Worm (Caenorhabditis elegans) whole organism, L4 larva: ENCODE measurements around the gene rgs-1.
A peak's percentile ranks its signal among the peaks of the same experiment; 100 is the strongest.

Experiments used
- arid-1 ChIP-seq: fragments of 200-800 bp; sonication (Bioruptor generic); conservative IDR thresholded peaks from 2 replicates; pipeline ENCODE4 v1.3.6; 2022; ENCODE audit warnings: missing genetic modification reagents, missing genetic modification characterization, missing compliant biosample characterization
- ceh-82 ChIP-seq: sonication (generic microtip); optimal IDR thresholded peaks from 2 replicates; lab custom pipeline; 2017; ENCODE audit warnings: missing biosample characterization, missing genetic modification characterization
- hlh-11 ChIP-seq: fragments of 200-800 bp; sonication (Bioruptor generic); optimal IDR thresholded peaks from 2 replicates; lab custom pipeline; 2018; ENCODE audit warnings: mild to moderate bottlenecking, missing genetic modification characterization, missing compliant biosample characterization
- madf-9 ChIP-seq: fragments of 200-800 bp; sonication (Bioruptor generic); conservative IDR thresholded peaks from 2 replicates; pipeline ENCODE4 v1.3.6; 2022; ENCODE audit warnings: missing genetic modification reagents, missing genetic modification characterization, missing compliant biosample characterization
- nhr-48 ChIP-seq: sonication (generic microtip); optimal IDR thresholded peaks from 2 replicates; lab custom pipeline; 2016; ENCODE audit warnings: mild to moderate bottlenecking, missing genetic modification characterization, missing compliant biosample characterization
- pha-4 ChIP-seq, 2 experiments: fragments of 150-350 bp in 1 of 2; fragments of 200-800 bp in 1 of 2; sonication (Bioruptor generic) in 1 of 2; IDR thresholded peaks in 1 of 2; optimal IDR thresholded peaks in 1 of 2; 2 replicates each; pipeline versions ENCODE4 v1.3.6 to Lab custom; 2014 to 2022; ENCODE audit warnings: missing genetic modification characterization in 2 of 2, missing genetic modification reagents in 2 of 2, missing biosample characterization in 1 of 2, missing compliant biosample characterization in 1 of 2
- unc-62 ChIP-seq, 3 experiments: fragments of 150-350 bp in 1 of 3; sonication (generic microtip); optimal IDR thresholded peaks in 2 of 3; peaks in 1 of 3; 1 replicate in 1 of 3; 2 replicates in 2 of 3; lab custom pipeline; 2014 to 2017; ENCODE audit warnings: missing biosample characterization in 3 of 3, missing genetic modification characterization in 3 of 3, missing genetic modification reagents in 3 of 3, missing genotype in 1 of 3
- zfp-3 ChIP-seq: fragments of 200-800 bp; sonication (Bioruptor generic); conservative IDR thresholded peaks from 2 replicates; pipeline ENCODE4 v1.3.6; 2022; ENCODE audit warnings: missing genetic modification reagents, missing genetic modification characterization, missing compliant biosample characterization

- TF ChIP-seq zfp-3 (GFP tag; lab: Robert Waterston, UW) (no peak), pha-4 (GFP tag; IDR thresholded peaks at IDR 0.05; lab: Robert Waterston, UW) (no peak), pha-4 (tag; optimal IDR thresholded peaks at IDR 0.05; lab: Kevin White, UChicago) (no peak), arid-1 (GFP tag; lab: Robert Waterston, UW) (no peak), madf-9 (no peak), nhr-48 (tag; lab: Kevin White, UChicago) (no peak), unc-62 (GFP tag; optimal IDR thresholded peaks at IDR 0.05 in 1 of 2; lab: Kevin White, UChicago) (peak in 1 of 2 experiments; percentile 53), unc-62 (tag; optimal IDR thresholded peaks at IDR 0.05; lab: Kevin White, UChicago) (no peak), ceh-82 (tag; lab: Kevin White, UChicago) (no peak), hlh-11 (tag; lab: Kevin White, UChicago) (no peak)
Observed at ce11 chrIII:9993535-9993934, 22.8 kb downstream of the rgs-1 start, which contains the start of gene C05B5.4.
